Fruit fly (Drosophila melanogaster) whole organism, embryonic: ENCODE data around the gene CG15282.

Experiments
- Awh ChIP-seq: fragments of 200-800 bp; sonication (Bioruptor generic); IDR thresholded peaks from 2 replicates; pipeline ENCODE4, ENCODE4 v1.3.6; 2022; ENCODE audit warnings: missing biosample characterization, missing genetic modification characterization
- Blimp-1 ChIP-seq: fragments of 200-800 bp; sonication (Bioruptor generic); optimal IDR thresholded peaks from 3 replicates; lab custom pipeline; 2018; ENCODE audit warnings: missing biosample characterization, missing genetic modification characterization, mild to moderate bottlenecking, moderate library complexity, missing genetic modification reagents
- CG10209 ChIP-seq: fragments of 200-800 bp; sonication (Bioruptor generic); optimal IDR thresholded peaks from 3 replicates; lab custom pipeline; 2017; ENCODE audit warnings: missing biosample characterization, mild to moderate bottlenecking, missing genetic modification characterization, missing genetic modification reagents
- CG11504 ChIP-seq: fragments of 200-800 bp; sonication (Bioruptor generic); optimal IDR thresholded peaks from 3 replicates; lab custom pipeline; 2019; ENCODE audit warnings: missing biosample characterization, mild to moderate bottlenecking, missing genetic modification characterization, moderate library complexity
- CG1233 ChIP-seq: fragments of 200-800 bp; sonication (Bioruptor generic); optimal IDR thresholded peaks from 4 replicates; lab custom pipeline; 2018; ENCODE audit warnings: missing biosample characterization, mild to moderate bottlenecking, missing genetic modification characterization
- CG12391 ChIP-seq: fragments of 200-800 bp; sonication (Bioruptor generic); optimal IDR thresholded peaks from 3 replicates; lab custom pipeline; 2018; ENCODE audit warnings: missing biosample characterization, mild to moderate bottlenecking, missing genetic modification characterization, moderate library complexity
- CG13424 ChIP-seq: fragments of 200-800 bp; sonication (Bioruptor generic); optimal IDR thresholded peaks from 2 replicates; lab custom pipeline; 2019; ENCODE audit warnings: missing biosample characterization, mild to moderate bottlenecking, missing genetic modification characterization, moderate library complexity
- CG14860 ChIP-seq: fragments of 200-800 bp; sonication (Bioruptor generic); IDR thresholded peaks from 3 replicates; pipeline ENCODE4 v1.3.6; 2022; ENCODE audit warnings: missing biosample characterization, missing genetic modification characterization; ENCODE audit not compliant: partially characterized antibody
- CG2712 ChIP-seq: fragments of 200-800 bp; optimal IDR thresholded peaks from 3 replicates; lab custom pipeline; 2019; ENCODE audit warnings: missing biosample characterization, mild to moderate bottlenecking, missing genetic modification characterization, moderate library complexity
- CG30431 ChIP-seq: fragments of 200-800 bp; sonication (Bioruptor generic); optimal IDR thresholded peaks from 2 replicates; lab custom pipeline; 2017; ENCODE audit warnings: missing biosample characterization, missing genetic modification characterization
- CG4328 ChIP-seq: fragments of 200-800 bp; sonication (Bioruptor generic); optimal IDR thresholded peaks from 3 replicates; lab custom pipeline; 2017; ENCODE audit warnings: missing biosample characterization, missing genetic modification reagents, missing genetic modification characterization
- CG7556 ChIP-seq: fragments of 200-800 bp; sonication (Bioruptor generic); optimal IDR thresholded peaks from 2 replicates; lab custom pipeline; 2017; ENCODE audit warnings: missing biosample characterization, mild to moderate bottlenecking, missing genetic modification characterization
- CG7745 ChIP-seq: fragments of 200-800 bp; sonication (Bioruptor generic); optimal IDR thresholded peaks from 2 replicates; lab custom pipeline; 2018; ENCODE audit warnings: missing biosample characterization, mild to moderate bottlenecking, missing genetic modification characterization, moderate library complexity
- CG7928 ChIP-seq: fragments of 200-800 bp; sonication (Bioruptor generic); optimal IDR thresholded peaks from 2 replicates; lab custom pipeline; 2017; ENCODE audit warnings: missing biosample characterization, mild to moderate bottlenecking, missing genetic modification characterization
- CG8281 ChIP-seq: fragments of 200-800 bp; sonication (Bioruptor generic); optimal IDR thresholded peaks from 2 replicates; lab custom pipeline; 2018; ENCODE audit warnings: missing biosample characterization, mild to moderate bottlenecking, missing genetic modification characterization, moderate library complexity
- CG8388 ChIP-seq: fragments of 200-800 bp; sonication (Bioruptor generic); optimal IDR thresholded peaks from 2 replicates; lab custom pipeline; 2019; ENCODE audit warnings: missing biosample characterization, mild to moderate bottlenecking, missing genetic modification characterization, moderate library complexity
- Chrac-16 ChIP-seq: fragments of 200-800 bp; sonication (Bioruptor generic); optimal IDR thresholded peaks from 3 replicates; lab custom pipeline; 2016; ENCODE audit warnings: missing biosample characterization, missing genetic modification characterization
- Deaf1 ChIP-seq: fragments of 200-800 bp; optimal IDR thresholded peaks from 3 replicates; lab custom pipeline; 2019; ENCODE audit warnings: missing biosample characterization, mild to moderate bottlenecking, missing genetic modification characterization, moderate library complexity
- Doc2 ChIP-seq: fragments of 200-800 bp; sonication (Bioruptor generic); IDR thresholded peaks from 2 replicates; pipeline ENCODE4 v1.3.6; 2022; ENCODE audit warnings: missing biosample characterization, missing genetic modification characterization
- Drgx ChIP-seq: fragments of 200-800 bp; sonication (Bioruptor generic); IDR thresholded peaks from 2 replicates; pipeline ENCODE4 v1.3.6; 2022; ENCODE audit warnings: missing biosample characterization, missing genetic modification characterization
- Lpt ChIP-seq: fragments of >200 bp; optimal IDR thresholded peaks from 2 replicates; lab custom pipeline; 2018; ENCODE audit warnings: missing biosample characterization, missing genetic modification characterization
- ato ChIP-seq: fragments of 200-800 bp; sonication (Bioruptor generic); IDR thresholded peaks from 2 replicates; pipeline ENCODE4 v1.3.6; 2022; ENCODE audit warnings: missing biosample characterization, missing genetic modification characterization; ENCODE audit not compliant: partially characterized antibody
- chinmo ChIP-seq: fragments of 200-800 bp; sonication (Bioruptor generic); IDR thresholded peaks from 4 replicates; pipeline ENCODE4 v1.3.6; 2022; ENCODE audit warnings: missing biosample characterization, missing genetic modification characterization; ENCODE audit not compliant: partially characterized antibody
- fd96Cb ChIP-seq: fragments of 200-800 bp; sonication (Bioruptor generic); optimal IDR thresholded peaks from 2 replicates; lab custom pipeline; 2018; ENCODE audit warnings: missing biosample characterization, mild to moderate bottlenecking, missing genetic modification characterization, moderate library complexity
- grn ChIP-seq: fragments of 200-800 bp; sonication (Bioruptor generic); optimal IDR thresholded peaks from 3 replicates; lab custom pipeline; 2017; ENCODE audit warnings: missing biosample characterization, missing genetic modification characterization
- nom ChIP-seq: fragments of 200-800 bp; sonication (Bioruptor generic); optimal IDR thresholded peaks from 2 replicates; lab custom pipeline; 2017; ENCODE audit warnings: missing biosample characterization, missing genetic modification characterization, mild to moderate bottlenecking, moderate library complexity, missing genetic modification reagents
- oc ChIP-seq: fragments of 200-800 bp; sonication (Bioruptor generic); optimal IDR thresholded peaks from 2 replicates; lab custom pipeline; 2018; ENCODE audit warnings: missing biosample characterization, mild to moderate bottlenecking, missing genetic modification characterization, moderate library complexity
- sqz ChIP-seq: fragments of 200-800 bp; sonication (Bioruptor generic); optimal IDR thresholded peaks from 3 replicates; lab custom pipeline; 2018; ENCODE audit warnings: missing biosample characterization, mild to moderate bottlenecking, missing genetic modification characterization
- sug ChIP-seq: fragments of 200-800 bp; optimal IDR thresholded peaks from 2 replicates; lab custom pipeline; 2019; ENCODE audit warnings: missing biosample characterization, mild to moderate bottlenecking, missing genetic modification characterization, moderate library complexity
- tio ChIP-seq: fragments of 200-800 bp; sonication (Bioruptor generic); optimal IDR thresholded peaks from 2 replicates; lab custom pipeline; 2017; ENCODE audit warnings: missing biosample characterization, missing genetic modification characterization, inconsistent platforms
- tna ChIP-seq: fragments of 200-800 bp; sonication (Bioruptor generic); IDR thresholded peaks from 2 replicates; pipeline ENCODE4 v1.3.6; 2022; ENCODE audit warnings: missing biosample characterization, missing genetic modification characterization; ENCODE audit not compliant: partially characterized antibody
- toy ChIP-seq: fragments of 200-800 bp; sonication (Bioruptor generic); IDR thresholded peaks from 2 replicates; pipeline ENCODE4 v1.3.6; 2022; ENCODE audit warnings: missing biosample characterization, missing genetic modification characterization
- vnd ChIP-seq: fragments of 200-800 bp; sonication (Bioruptor generic); IDR thresholded peaks from 3 replicates; pipeline ENCODE4 v1.3.6; 2022; ENCODE audit warnings: missing biosample characterization, missing genetic modification characterization; ENCODE audit not compliant: partially characterized antibody
- vvl ChIP-seq: fragments of 200-800 bp; sonication (Bioruptor generic); IDR thresholded peaks from 2 replicates; pipeline ENCODE4 v1.3.6; 2022; ENCODE audit warnings: missing biosample characterization, missing genetic modification characterization
- yki ChIP-seq: fragments of >200 bp; optimal IDR thresholded peaks from 3 replicates; lab custom pipeline; 2018
- zfh1 ChIP-seq: fragments of 200-800 bp; sonication (Bioruptor generic); IDR thresholded peaks from 3 replicates; pipeline ENCODE4 v1.3.6; 2022; ENCODE audit warnings: missing biosample characterization, missing genetic modification characterization

The CG15282 gene

DNA sequence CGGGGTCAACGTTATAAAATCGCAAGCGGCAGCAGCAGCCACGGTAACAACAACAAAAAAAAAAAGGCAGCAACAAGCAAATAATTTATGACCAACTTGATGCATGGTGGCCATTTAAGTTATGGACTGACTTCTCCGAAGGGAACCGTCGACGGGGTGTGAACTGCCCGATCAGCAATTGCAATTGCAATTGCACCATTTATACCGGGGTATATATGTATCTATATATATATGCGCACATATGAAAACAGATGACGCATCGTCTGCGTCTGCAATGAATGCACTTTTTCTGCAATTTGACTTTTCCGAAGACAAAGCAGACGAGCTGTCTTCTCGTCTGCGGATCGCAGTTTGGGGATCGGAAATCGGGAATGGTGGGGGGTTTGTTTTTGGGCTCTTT lies 49.1 kb upstream of the CG15282 start:
- TF ChIP-seq toy (GFP tag; lab: Robert Waterston, UW) (no peak), CG1233 (GFP tag; lab: Kevin White, UChicago) (no peak), CG7556 (GFP tag; lab: Kevin White, UChicago) (no peak), sug (tag; lab: Kevin White, UChicago) (no peak), CG4328 (no peak), Deaf1 (no peak), Chrac-16 (no peak)
- TF ChIP-seq, all 482 proteins: peak for 0

DNA sequence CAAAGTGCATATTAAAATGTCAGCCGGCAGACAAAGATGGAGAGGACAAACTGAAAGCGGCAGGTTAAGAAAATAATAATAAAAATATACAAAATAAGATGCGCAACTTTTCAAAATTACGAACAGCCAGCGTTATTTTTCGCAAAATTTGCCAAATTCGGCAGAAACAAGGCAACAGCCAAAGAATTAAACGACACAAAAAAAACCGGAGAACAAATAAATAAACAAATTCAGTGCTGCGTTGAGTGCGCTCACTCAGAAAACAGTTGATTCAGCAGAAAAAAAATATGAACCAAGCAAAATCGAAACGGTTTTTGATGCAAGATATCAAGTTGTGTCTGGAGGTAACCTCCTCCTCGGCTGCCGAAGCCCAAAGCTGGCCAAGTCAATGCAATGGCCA lies 47.9 kb upstream of the CG15282 start:
- TF ChIP-seq CG14860 (GFP tag; lab: Robert Waterston, UW) = 0 out of 3 replicates have a peak, but pooled peaks have one; percentile 28
- TF ChIP-seq fd96Cb (tag; lab: Kevin White, UChicago) = no peak

DNA sequence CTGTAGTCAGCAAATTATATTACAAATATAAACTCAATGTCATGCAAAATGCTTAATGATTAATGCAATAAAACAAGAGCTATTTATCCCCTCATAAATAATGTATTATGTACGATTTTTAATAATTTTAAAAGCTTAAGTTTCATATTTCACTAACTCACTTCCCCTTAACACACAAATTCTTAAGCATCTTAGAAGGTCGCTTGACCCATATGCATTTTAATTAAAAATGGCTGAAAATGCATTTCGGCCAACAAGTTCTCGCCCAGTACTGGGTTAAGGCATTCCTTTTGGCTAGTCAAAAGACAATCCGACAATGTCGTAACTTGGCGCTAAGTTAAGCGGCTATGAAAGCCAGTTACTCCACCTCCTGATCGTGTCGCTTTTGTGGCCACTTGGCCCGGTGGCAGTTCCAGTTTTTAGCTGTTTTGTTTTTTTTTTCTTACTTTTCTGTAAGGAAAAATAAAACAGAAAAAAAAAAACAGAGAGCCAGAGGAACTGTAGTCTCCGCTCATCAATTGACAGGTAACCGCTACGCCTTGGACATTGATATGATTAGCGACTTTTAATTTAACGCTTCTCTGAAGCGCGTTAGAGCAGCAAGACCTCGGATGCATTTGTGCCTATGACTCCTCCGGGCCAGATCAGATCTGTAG lies 47.2 kb upstream of the CG15282 start:
- peak; percentile 13; the same call in 1 of the 2 replicates for TF ChIP-seq Drgx (GFP tag; lab: Robert Waterston, UW)
- TF ChIP-seq CG13424 (tag; lab: Kevin White, UChicago) = no peak
- peak; percentile 81 for TF ChIP-seq nom (GFP tag; lab: Kevin White, UChicago)
- TF ChIP-seq, all 482 proteins: peak for 2

DNA sequence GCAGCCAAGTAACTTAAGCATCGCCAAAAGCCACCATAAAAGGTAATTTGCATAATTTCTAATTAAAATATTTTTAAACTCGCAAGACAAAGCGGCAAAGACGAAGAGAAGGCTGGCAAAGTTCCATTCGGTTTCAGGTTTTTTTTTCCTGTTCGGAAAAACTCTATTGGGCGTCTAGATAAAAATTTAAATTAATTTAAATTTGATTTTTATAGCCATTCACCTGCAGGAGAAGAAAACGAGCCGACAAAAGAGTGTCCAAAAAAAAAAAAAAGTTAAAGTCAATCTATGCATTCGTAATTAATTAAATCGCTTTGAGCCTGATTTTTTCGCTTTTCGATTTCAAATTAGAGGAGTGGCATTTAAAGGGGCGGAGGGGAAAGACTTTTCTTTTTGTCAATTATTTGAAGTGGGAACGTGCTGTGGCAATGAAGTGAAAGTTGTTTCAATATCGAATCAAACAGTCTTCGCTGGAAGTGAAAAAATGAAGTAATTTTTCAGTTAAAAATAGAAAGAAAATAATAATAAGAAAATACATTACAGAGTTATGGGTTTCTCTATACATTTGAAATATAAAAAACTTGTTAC lies 44.0 kb upstream of the CG15282 start:
- TF ChIP-seq Blimp-1 (GFP tag; lab: Kevin White, UChicago) (peak; percentile 95), CG12391 (tag; lab: Kevin White, UChicago) (no peak), zfh1 (GFP tag; lab: Robert Waterston, UW) (no peak), vvl (GFP tag; lab: Robert Waterston, UW) (peak; percentile 82; the same call in 1 of the 2 replicates), CG7928 (GFP tag; lab: Kevin White, UChicago) (no peak), CG7745 (tag; lab: Kevin White, UChicago) (peak; percentile 56), Awh (peak; percentile 77)

DNA sequence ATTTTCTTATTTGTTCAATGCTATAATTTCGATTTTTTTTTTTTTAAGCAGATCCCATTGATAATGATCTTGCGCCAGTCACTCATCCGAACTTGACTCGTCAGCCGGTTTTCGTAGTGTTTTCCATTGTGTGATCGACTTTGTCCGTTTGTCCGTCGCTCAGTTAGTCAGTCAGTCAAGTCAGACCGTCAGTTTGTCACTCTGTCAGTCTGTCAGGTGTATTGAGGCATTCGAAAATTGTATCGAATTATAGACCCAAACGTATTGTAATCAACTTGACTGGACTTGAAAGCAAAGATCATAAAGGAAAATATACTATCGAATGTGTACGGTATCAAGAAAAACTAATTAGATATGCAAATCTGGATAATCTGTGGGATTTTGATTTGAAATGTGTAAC lies 43.4 kb upstream of the CG15282 start:
- TF ChIP-seq Doc2 (GFP tag; lab: Robert Waterston, UW) (no peak), CG8281 (tag; lab: Kevin White, UChicago) (peak; percentile 100), yki (lab: Kevin White, UChicago) (no peak), oc (tag; lab: Kevin White, UChicago) (peak; percentile 56), ato (GFP tag; lab: Robert Waterston, UW) (no peak), tna (no peak), tio (GFP tag; lab: Kevin White, UChicago) (no peak), CG30431 (no peak), sqz (GFP tag; lab: Kevin White, UChicago) (peak; percentile 25), CG2712 (tag; lab: Kevin White, UChicago) (no peak), CG8388 (GFP tag; lab: Kevin White, UChicago) (no peak), grn (GFP tag; lab: Kevin White, UChicago) (peak; percentile 70), chinmo (0 out of 4 replicates have a peak, but pooled peaks have one; percentile 47), CG10209 (GFP tag; lab: Kevin White, UChicago) (peak; percentile 13), Lpt (GFP tag; lab: Kevin White, UChicago) (no peak), vnd (GFP tag; lab: Robert Waterston, UW) (no peak), CG11504 (tag; lab: Kevin White, UChicago) (no peak)
